Fruit fly (Drosophila melanogaster) whole organism, embryonic: ENCODE measurements around the gene pix.

ENCODE experiments used
- Adf1 ChIP-seq: fragments of 200-800 bp; sonication (Bioruptor generic); IDR thresholded peaks from 2 replicates; pipeline ENCODE4 v1.3.6; 2022; ENCODE audit warnings: missing biosample characterization, missing genetic modification characterization
- BEAF-32 ChIP-seq: fragments of 200-800 bp; sonication (Bioruptor generic); optimal IDR thresholded peaks from 3 replicates; lab custom pipeline; 2017; ENCODE audit warnings: missing biosample characterization, missing genetic modification characterization, mild to moderate bottlenecking, moderate library complexity, missing genetic modification reagents
- CG10147 ChIP-seq: fragments of 200-800 bp; sonication (Bioruptor generic); optimal IDR thresholded peaks from 2 replicates; lab custom pipeline; 2019; ENCODE audit warnings: missing biosample characterization, mild to moderate bottlenecking, missing genetic modification characterization, moderate library complexity
- CG12155 ChIP-seq: fragments of 200-800 bp; sonication (Bioruptor generic); optimal IDR thresholded peaks from 3 replicates; lab custom pipeline; 2016; ENCODE audit warnings: missing biosample characterization, missing genetic modification characterization
- CG12219 ChIP-seq: fragments of 200-800 bp; sonication (Bioruptor generic); optimal IDR thresholded peaks from 3 replicates; lab custom pipeline; 2018; ENCODE audit warnings: missing biosample characterization, mild to moderate bottlenecking, missing genetic modification characterization
- CG14710 ChIP-seq: fragments of 200-800 bp; sonication (Bioruptor generic); optimal IDR thresholded peaks from 3 replicates; lab custom pipeline; 2019; ENCODE audit warnings: missing biosample characterization, mild to moderate bottlenecking, missing genetic modification characterization, moderate library complexity
- CG2116 ChIP-seq: fragments of 200-800 bp; sonication (Bioruptor generic); optimal IDR thresholded peaks from 3 replicates; lab custom pipeline; 2018; ENCODE audit warnings: missing biosample characterization, mild to moderate bottlenecking, missing genetic modification characterization
- CG2199 ChIP-seq: fragments of 200-800 bp; sonication (Bioruptor generic); IDR thresholded peaks from 3 replicates; pipeline ENCODE4 v1.3.6; 2022; ENCODE audit warnings: missing biosample characterization, missing genetic modification characterization
- CG3847 ChIP-seq: fragments of 200-800 bp; sonication (Bioruptor generic); IDR thresholded peaks from 2 replicates; pipeline ENCODE4 v1.3.6; 2022; ENCODE audit warnings: missing biosample characterization, missing genetic modification characterization
- CG6272 ChIP-seq: fragments of 200-800 bp; sonication (Bioruptor generic); IDR thresholded peaks from 2 replicates; pipeline ENCODE4 v1.3.6; 2022; ENCODE audit warnings: missing biosample characterization, missing genetic modification characterization
- CG9876 ChIP-seq: fragments of 200-800 bp; sonication (Bioruptor generic); optimal IDR thresholded peaks from 2 replicates; lab custom pipeline; 2016; ENCODE audit warnings: missing biosample characterization, missing genetic modification characterization
- CHES-1-like ChIP-seq: fragments of 200-800 bp; sonication (Bioruptor generic); optimal IDR thresholded peaks from 2 replicates; lab custom pipeline; 2016; ENCODE audit warnings: missing biosample characterization, missing genetic modification characterization
- D19A ChIP-seq: fragments of 200-800 bp; optimal IDR thresholded peaks from 3 replicates; lab custom pipeline; 2019; ENCODE audit warnings: missing biosample characterization, mild to moderate bottlenecking, missing genetic modification characterization, moderate library complexity
- Dll ChIP-seq: fragments of 200-800 bp; sonication (Bioruptor generic); IDR thresholded peaks from 4 replicates; pipeline ENCODE4 v1.3.6; 2022; ENCODE audit warnings: missing biosample characterization, missing genetic modification characterization; ENCODE audit not compliant: partially characterized antibody
- Dref ChIP-seq: fragments of 200-800 bp; sonication (Bioruptor generic); IDR thresholded peaks from 2 replicates; pipeline ENCODE4 v1.3.6; 2022; ENCODE audit warnings: missing biosample characterization, missing genetic modification characterization
- E2f2 ChIP-seq: fragments of 200-800 bp; sonication (Bioruptor generic); IDR thresholded peaks from 2 replicates; pipeline ENCODE4 v1.3.6; 2022; ENCODE audit warnings: missing biosample characterization, missing genetic modification characterization
- Elba2 ChIP-seq: fragments of 200-800 bp; sonication (Bioruptor generic); optimal IDR thresholded peaks from 3 replicates; lab custom pipeline; 2016; ENCODE audit warnings: missing biosample characterization, missing genetic modification characterization
- Fer2 ChIP-seq: fragments of 200-800 bp; sonication (Bioruptor generic); optimal IDR thresholded peaks from 2 replicates; lab custom pipeline; 2018; ENCODE audit warnings: missing biosample characterization, mild to moderate bottlenecking, missing genetic modification characterization, moderate library complexity
- H2.0 ChIP-seq: fragments of 200-800 bp; sonication (Bioruptor generic); IDR thresholded peaks from 2 replicates; pipeline ENCODE4 v1.3.6; 2022; ENCODE audit warnings: missing biosample characterization, missing genetic modification characterization
- HLH4C ChIP-seq: fragments of 200-800 bp; sonication (Bioruptor generic); IDR thresholded peaks from 3 replicates; pipeline ENCODE4 v1.3.6; 2022; ENCODE audit warnings: missing biosample characterization, missing genetic modification characterization; ENCODE audit not compliant: partially characterized antibody
- HmgZ ChIP-seq: fragments of 200-800 bp; sonication (Bioruptor generic); optimal IDR thresholded peaks from 2 replicates; lab custom pipeline; 2018; ENCODE audit warnings: missing biosample characterization, mild to moderate bottlenecking, missing genetic modification characterization
- Jarid2 ChIP-seq: fragments of 200-800 bp; sonication (Bioruptor generic); optimal IDR thresholded peaks from 3 replicates; lab custom pipeline; 2017; ENCODE audit warnings: mild to moderate bottlenecking, missing biosample characterization, missing genetic modification reagents, missing genetic modification characterization
- Lhr ChIP-seq: fragments of 200-800 bp; sonication (Bioruptor generic); optimal IDR thresholded peaks from 3 replicates; lab custom pipeline; 2017; ENCODE audit warnings: mild to moderate bottlenecking, missing biosample characterization, missing genetic modification reagents, missing genetic modification characterization
- Lpt ChIP-seq: fragments of >200 bp; optimal IDR thresholded peaks from 2 replicates; lab custom pipeline; 2018; ENCODE audit warnings: missing biosample characterization, missing genetic modification characterization
- MESR4 ChIP-seq: fragments of 200-800 bp; sonication (Bioruptor generic); optimal IDR thresholded peaks from 2 replicates; lab custom pipeline; 2018; ENCODE audit warnings: missing biosample characterization, mild to moderate bottlenecking, missing genetic modification characterization, moderate library complexity
- Med ChIP-seq: fragments of 200-800 bp; sonication (Bioruptor generic); peaks from one replicate; lab custom pipeline; 2016; ENCODE audit warnings: missing biosample characterization, missing genetic modification characterization, mild to moderate bottlenecking, inconsistent platforms, moderate library complexity
- Mrtf ChIP-seq: fragments of 200-800 bp; sonication (Bioruptor generic); IDR thresholded peaks from 3 replicates; pipeline ENCODE4 v1.3.6; 2022; ENCODE audit warnings: missing biosample characterization, missing genetic modification characterization
- Opbp ChIP-seq: fragments of 200-800 bp; sonication (Bioruptor generic); IDR thresholded peaks from 3 replicates; pipeline ENCODE4 v1.3.6; 2022; ENCODE audit warnings: missing biosample characterization, missing genetic modification characterization; ENCODE audit not compliant: partially characterized antibody
- Scr ChIP-seq: fragments of 200-800 bp; sonication (Bioruptor generic); IDR thresholded peaks from 2 replicates; pipeline ENCODE4 v1.3.6; 2022; ENCODE audit warnings: missing biosample characterization, missing genetic modification characterization; ENCODE audit not compliant: partially characterized antibody
- ac ChIP-seq: fragments of 200-800 bp; sonication (Bioruptor generic); optimal IDR thresholded peaks from 3 replicates; lab custom pipeline; 2017; ENCODE audit warnings: missing biosample characterization, mild to moderate bottlenecking, missing genetic modification characterization
- ato ChIP-seq: fragments of 200-800 bp; sonication (Bioruptor generic); IDR thresholded peaks from 2 replicates; pipeline ENCODE4 v1.3.6; 2022; ENCODE audit warnings: missing biosample characterization, missing genetic modification characterization; ENCODE audit not compliant: partially characterized antibody
- bbx ChIP-seq: fragments of 200-800 bp; sonication (Bioruptor generic); IDR thresholded peaks from 2 replicates; pipeline ENCODE4 v1.3.6; 2022; ENCODE audit warnings: missing biosample characterization, missing genetic modification characterization; ENCODE audit not compliant: partially characterized antibody
- cad ChIP-seq: fragments of >200 bp; optimal IDR thresholded peaks from 2 replicates; lab custom pipeline; 2017; ENCODE audit warnings: missing biosample characterization, missing genetic modification characterization
- crol ChIP-seq: fragments of 200-800 bp; sonication (Bioruptor generic); IDR thresholded peaks from 2 replicates; pipeline ENCODE4 v1.3.6; 2022; ENCODE audit warnings: missing biosample characterization, missing genetic modification characterization
- crp ChIP-seq, 2 experiments: fragments of 200-800 bp; sonication (Bioruptor generic); optimal IDR thresholded peaks; 2 replicates in 1 of 2; 3 replicates in 1 of 2; lab custom pipeline; 2017; ENCODE audit warnings: missing biosample characterization in 2 of 2, missing genetic modification characterization in 2 of 2, mild to moderate bottlenecking in 1 of 2, moderate library complexity in 1 of 2
- fd96Cb ChIP-seq: fragments of 200-800 bp; sonication (Bioruptor generic); optimal IDR thresholded peaks from 2 replicates; lab custom pipeline; 2018; ENCODE audit warnings: missing biosample characterization, mild to moderate bottlenecking, missing genetic modification characterization, moderate library complexity
- ftz-f1 ChIP-seq: fragments of 200-800 bp; sonication (Bioruptor generic); optimal IDR thresholded peaks from 2 replicates; lab custom pipeline; 2016; ENCODE audit warnings: missing biosample characterization, missing genetic modification characterization
- kah ChIP-seq: fragments of 200-800 bp; sonication (Bioruptor generic); optimal IDR thresholded peaks from 2 replicates; lab custom pipeline; 2018; ENCODE audit warnings: missing biosample characterization, mild to moderate bottlenecking, missing genetic modification characterization
- luna ChIP-seq: fragments of 200-800 bp; sonication (Bioruptor generic); optimal IDR thresholded peaks from 2 replicates; lab custom pipeline; 2016; ENCODE audit warnings: missing biosample characterization, missing genetic modification characterization
- nmo ChIP-seq: fragments of 200-800 bp; sonication (Bioruptor generic); optimal IDR thresholded peaks from 2 replicates; lab custom pipeline; 2018; ENCODE audit warnings: missing biosample characterization, mild to moderate bottlenecking, missing genetic modification characterization, moderate library complexity
- pb ChIP-seq: fragments of 200-800 bp; sonication (Bioruptor generic); optimal IDR thresholded peaks from 3 replicates; lab custom pipeline; 2016; ENCODE audit warnings: missing biosample characterization, missing genetic modification characterization
- pzg ChIP-seq: fragments of 200-800 bp; sonication (Bioruptor generic); optimal IDR thresholded peaks from 3 replicates; lab custom pipeline; 2018; ENCODE audit warnings: missing biosample characterization, mild to moderate bottlenecking, missing genetic modification characterization, moderate library complexity
- sna ChIP-seq: fragments of 200-800 bp; sonication (Bioruptor generic); IDR thresholded peaks from 2 replicates; pipeline ENCODE4 v1.3.6; 2022; ENCODE audit warnings: missing biosample characterization, missing genetic modification characterization; ENCODE audit not compliant: partially characterized antibody
- stwl ChIP-seq: fragments of 200-800 bp; sonication (Bioruptor generic); optimal IDR thresholded peaks from 3 replicates; lab custom pipeline; 2018; ENCODE audit warnings: missing biosample characterization, mild to moderate bottlenecking, missing genetic modification characterization, moderate library complexity
- tll ChIP-seq, 2 experiments: fragments of 200-800 bp in 1 of 2; fragments of >200 bp in 1 of 2; sonication (Bioruptor generic) in 1 of 2; optimal IDR thresholded peaks; 2 replicates each; lab custom pipeline; 2017 to 2019; ENCODE audit warnings: missing biosample characterization in 2 of 2, missing genetic modification characterization in 2 of 2, mild to moderate bottlenecking in 1 of 2, moderate library complexity in 1 of 2
- unc-4 ChIP-seq: fragments of 200-800 bp; sonication (Bioruptor generic); IDR thresholded peaks from 2 replicates; pipeline ENCODE4 v1.3.6; 2022; ENCODE audit warnings: missing biosample characterization, missing genetic modification characterization; ENCODE audit not compliant: partially characterized antibody
- vvl ChIP-seq: fragments of 200-800 bp; sonication (Bioruptor generic); IDR thresholded peaks from 2 replicates; pipeline ENCODE4 v1.3.6; 2022; ENCODE audit warnings: missing biosample characterization, missing genetic modification characterization
- yki ChIP-seq: fragments of >200 bp; optimal IDR thresholded peaks from 3 replicates; lab custom pipeline; 2018
- zen2 ChIP-seq: fragments of 200-800 bp; sonication (Bioruptor generic); IDR thresholded peaks from 3 replicates; pipeline ENCODE4 v1.3.6; 2022; ENCODE audit warnings: missing biosample characterization, missing genetic modification characterization; ENCODE audit not compliant: partially characterized antibody

The pix gene

dm6 chr3L:8986582-8986981 is 12.0 kb upstream of the pix start, which contains the start of gene CG5068:
CG5068 (plus strand) TSS chr3L:8986710.
- TF ChIP-seq H2.0 (GFP tag; lab: Robert Waterston, UW) (no peak), HLH4C (peak; percentile 31; the same call in 1 of the 3 replicates), BEAF-32 (peak; percentile 34), MESR4 (peak; percentile 85), Jarid2 (GFP tag; lab: Kevin White, UChicago) (no peak), CG6272 (GFP tag; lab: Robert Waterston, UW) (no peak), Scr (GFP tag; lab: Robert Waterston, UW) (peak; percentile 38; the same call in 1 of the 2 replicates), CG3847 (GFP tag; lab: Robert Waterston, UW) (peak; percentile 80), crol (no peak), ac (no peak), stwl (peak; percentile 79), CG9876 (no peak), unc-4 (GFP tag; lab: Robert Waterston, UW) (peak; percentile 21; the same call in 1 of the 2 replicates), CG12155 (GFP tag; lab: Kevin White, UChicago) (no peak), yki (lab: Kevin White, UChicago) (no peak), ato (peak; percentile 13), Opbp (GFP tag; lab: Robert Waterston, UW) (peak; percentile 37; the same call in 1 of the 3 replicates), nmo (peak; percentile 21), Fer2 (tag; lab: Kevin White, UChicago) (no peak), Mrtf (GFP tag; lab: Robert Waterston, UW) (no peak), zen2 (GFP tag; lab: Robert Waterston, UW) (no peak), HmgZ (tag; lab: Kevin White, UChicago) (peak; percentile 14), vvl (GFP tag; lab: Robert Waterston, UW) (peak; percentile 29; the same call in 1 of the 2 replicates), Lhr (GFP tag; lab: Kevin White, UChicago) (peak; percentile 21), D19A (tag; lab: Kevin White, UChicago) (peak; percentile 22), Elba2 (GFP tag; lab: Kevin White, UChicago) (no peak), ftz-f1 (peak; percentile 64), pb (GFP tag; lab: Kevin White, UChicago) (no peak), Adf1 (GFP tag; lab: Robert Waterston, UW) (no peak), Dref (peak; percentile 33; the same call in 1 of the 2 replicates), sna (peak; percentile 50; the same call in 1 of the 2 replicates), fd96Cb (tag; lab: Kevin White, UChicago) (no peak), tll (GFP tag; optimal IDR thresholded peaks at IDR 0.05; lab: Kevin White, UChicago) (peak in 1 of 2 experiments; percentile 20), Lpt (GFP tag; lab: Kevin White, UChicago) (no peak), Med (GFP tag; lab: Kevin White, UChicago) (peak; percentile 77), CG12219 (GFP tag; lab: Kevin White, UChicago) (no peak), kah (peak; percentile 0), E2f2 (peak; percentile 83), crp (GFP tag; optimal IDR thresholded peaks at IDR 0.05; lab: Kevin White, UChicago) (peak in 1 of 2 experiments; percentile 71), CG10147 (GFP tag; lab: Kevin White, UChicago) (no peak), CG2199 (GFP tag; lab: Robert Waterston, UW) (0 out of 3 replicates have a peak, but pooled peaks have one; percentile 20), luna (GFP tag; lab: Kevin White, UChicago) (no peak), CG2116 (GFP tag; lab: Kevin White, UChicago) (peak; percentile 39), Dll (0 out of 4 replicates have a peak, but pooled peaks have one; percentile 17), pzg (GFP tag; lab: Kevin White, UChicago) (peak; percentile 87), CHES-1-like (GFP tag; lab: Kevin White, UChicago) (no peak), bbx (GFP tag; lab: Robert Waterston, UW) (0 out of 2 replicates have a peak, but pooled peaks have one; percentile 26), CG14710 (tag; lab: Kevin White, UChicago) (peak; percentile 17), cad (GFP tag; lab: Kevin White, UChicago) (no peak)
